Fruit fly (Drosophila melanogaster) S2 (cell line): ENCODE results near the gene Uggt.

Experiments
- CG8478 ChIP-seq: fragments of >200 bp; optimal IDR thresholded peaks from 2 replicates; lab custom pipeline; 2018
- CTCF ChIP-seq, 2 experiments: fragments of >200 bp; optimal IDR thresholded peaks; 2 replicates each; lab custom pipeline; 2018

DNA sequence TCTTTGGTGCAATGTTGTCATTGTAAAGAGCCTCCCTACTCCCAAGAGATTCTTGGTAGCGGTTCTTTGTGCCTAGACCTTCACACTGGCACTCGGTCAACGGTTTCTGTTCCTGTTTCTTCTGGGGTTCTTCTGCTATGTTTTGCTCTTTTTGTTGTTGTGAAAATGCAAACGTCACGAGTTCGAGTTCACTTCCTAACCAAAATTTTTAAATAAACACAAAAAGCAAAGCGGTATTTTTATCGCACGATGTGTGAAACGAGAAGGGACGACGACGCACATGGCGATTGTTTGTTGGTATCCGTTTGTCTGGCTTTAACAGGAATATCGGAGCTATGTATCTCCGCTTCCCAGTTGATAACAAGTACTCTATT lies 32.6 kb upstream of the Uggt start:
- TF ChIP-seq CTCF (optimal IDR thresholded peaks at IDR 0.05; lab: Kevin White, UChicago) (no peak), CG8478 (lab: Kevin White, UChicago) (no peak)
